Worm (Caenorhabditis elegans) whole organism, L3 larva: ENCODE results near the gene R107.9.

Source experiments
- R02D3.7 ChIP-seq: fragments of 150-350 bp; optimal IDR thresholded peaks from 2 replicates; lab custom pipeline; 2014; ENCODE audit warnings: missing biosample characterization, missing genetic modification characterization
- aly-2 ChIP-seq: fragments of 150-350 bp; optimal IDR thresholded peaks from 2 replicates; lab custom pipeline; 2014; ENCODE audit warnings: missing biosample characterization, missing genetic modification characterization
- ama-1 ChIP-seq: fragments of 150-350 bp; optimal IDR thresholded peaks from 2 replicates; lab custom pipeline; 2018
- hmg-11 ChIP-seq: sonication (generic microtip); optimal IDR thresholded peaks from 2 replicates; lab custom pipeline; 2016; ENCODE audit warnings: missing genetic modification characterization, missing compliant biosample characterization
- mdl-1 ChIP-seq: fragments of 150-350 bp; optimal IDR thresholded peaks from 2 replicates; lab custom pipeline; 2014; ENCODE audit warnings: missing biosample characterization, missing genetic modification characterization
- nfya-1 ChIP-seq: sonication (generic microtip); optimal IDR thresholded peaks from 2 replicates; lab custom pipeline; 2017; ENCODE audit warnings: missing genetic modification characterization, mild to moderate bottlenecking, missing compliant biosample characterization, antibody characterized with exemption, moderate library complexity; ENCODE audit not compliant: insufficient read depth
- nhr-25 ChIP-seq: sonication (generic microtip); optimal IDR thresholded peaks from 2 replicates; lab custom pipeline; 2017; ENCODE audit warnings: missing biosample characterization, missing genetic modification characterization
- nhr-77 ChIP-seq: fragments of 150-350 bp; optimal IDR thresholded peaks from 2 replicates; lab custom pipeline; 2014; ENCODE audit warnings: missing biosample characterization, missing genetic modification characterization
- pha-4 ChIP-seq: fragments of 150-350 bp; optimal IDR thresholded peaks from 2 replicates; lab custom pipeline; 2014; ENCODE audit warnings: missing biosample characterization, missing genetic modification reagents, missing genetic modification characterization
- tbx-2 ChIP-seq: sonication (generic microtip); optimal IDR thresholded peaks from 2 replicates; lab custom pipeline; 2016; ENCODE audit warnings: mild to moderate bottlenecking, missing genetic modification characterization, missing compliant biosample characterization
- unc-62 ChIP-seq: fragments of 150-350 bp; sonication (generic microtip); optimal IDR thresholded peaks from 4 replicates; lab custom pipeline; 2014; ENCODE audit warnings: missing biosample characterization, missing genetic modification reagents, missing genetic modification characterization

- TF ChIP-seq hmg-11 (tag; lab: Kevin White, UChicago) (no peak), pha-4 (tag; lab: Kevin White, UChicago) (no peak), nfya-1 (tag; lab: Kevin White, UChicago) (no peak), mdl-1 (tag; lab: Kevin White, UChicago) (no peak), tbx-2 (tag; lab: Kevin White, UChicago) (no peak), ama-1 (no peak), aly-2 (no peak), unc-62 (GFP tag; lab: Kevin White, UChicago) (no peak), nhr-77 (no peak), R02D3.7 (tag; lab: Kevin White, UChicago) (no peak), nhr-25 (tag; lab: Kevin White, UChicago) (no peak)
Measured at ce11 chrIII:9001899-9002298, 35.9 kb upstream of the R107.9 start, which contains the start of gene rpn-6.2.
